Worm (Caenorhabditis elegans) whole organism, midembryonic: Measurements from ENCODE around the gene dhs-23.

Experiments
- T22C8.4 ChIP-seq: fragments of 200-800 bp; sonication (Bioruptor generic); IDR thresholded peaks from 2 replicates; pipeline ENCODE4 v1.3.6; 2022; ENCODE audit warnings: missing genetic modification characterization, missing compliant biosample characterization
- cog-1 ChIP-seq: sonication (generic microtip); optimal IDR thresholded peaks from 2 replicates; lab custom pipeline; 2016; ENCODE audit warnings: missing genetic modification characterization, missing compliant biosample characterization
- flt-1 ChIP-seq: fragments of 200-800 bp; sonication (Bioruptor generic); IDR thresholded peaks from 2 replicates; pipeline ENCODE4 v1.3.6; 2022; ENCODE audit warnings: missing genetic modification characterization, missing compliant biosample characterization
- klf-2 ChIP-seq: fragments of 200-800 bp; sonication (Bioruptor generic); conservative IDR thresholded peaks from 2 replicates; pipeline ENCODE4 v1.3.6; 2022; ENCODE audit warnings: missing genetic modification reagents, missing genetic modification characterization, missing compliant biosample characterization
- med-1 ChIP-seq: sonication (generic microtip); optimal IDR thresholded peaks from 2 replicates; lab custom pipeline; 2017; ENCODE audit warnings: missing genetic modification characterization, mild to moderate bottlenecking, missing compliant biosample characterization, antibody characterized with exemption, missing genetic modification reagents; ENCODE audit not compliant: insufficient read depth
- ztf-23 ChIP-seq: fragments of 200-800 bp; sonication (Bioruptor generic); IDR thresholded peaks from 2 replicates; pipeline ENCODE4 v1.3.6; 2022; ENCODE audit warnings: missing genetic modification reagents, missing genetic modification characterization, missing compliant biosample characterization
- ztf-29 ChIP-seq: fragments of 200-800 bp; sonication (Bioruptor generic); IDR thresholded peaks from 2 replicates; pipeline ENCODE4 v1.3.6; 2022; ENCODE audit warnings: missing genetic modification reagents, missing genetic modification characterization, missing compliant biosample characterization

- TF ChIP-seq ztf-23 (GFP tag; lab: Robert Waterston, UW) = no peak
- no peak for TF ChIP-seq flt-1
- TF ChIP-seq ztf-29 = no peak
- no peak for TF ChIP-seq T22C8.4 (GFP tag; lab: Robert Waterston, UW)
- no peak for TF ChIP-seq cog-1 (tag; lab: Kevin White, UChicago)
- TF ChIP-seq klf-2 (GFP tag; lab: Robert Waterston, UW) = no peak
- TF ChIP-seq med-1 (GFP tag; lab: Kevin White, UChicago) = no peak
These were observed 3.7 kb downstream of the dhs-23 start, which contains the start of gene str-102 for ce11 chrV:15384733-15385132.
